Worm (Caenorhabditis elegans) whole organism, late embryonic: ENCODE results near the gene ZC239.14.

Source experiments
- ceh-30 ChIP-seq: fragments of 150-350 bp; optimal IDR thresholded peaks from 2 replicates; lab custom pipeline; 2014; ENCODE audit warnings: missing biosample characterization, missing genetic modification characterization
- nhr-11 ChIP-seq: fragments of 150-350 bp; optimal IDR thresholded peaks from 2 replicates; lab custom pipeline; 2014; ENCODE audit warnings: missing biosample characterization, missing genetic modification characterization
- pqm-1 ChIP-seq: sonication (generic microtip); optimal IDR thresholded peaks from 2 replicates; lab custom pipeline; 2016; ENCODE audit warnings: missing genetic modification characterization, missing compliant biosample characterization

- TF ChIP-seq nhr-11 (tag; lab: Kevin White, UChicago), result no peak
- no peak for TF ChIP-seq ceh-30 (tag; lab: Kevin White, UChicago)
- no peak for TF ChIP-seq pqm-1
These were observed 36.0 kb downstream of the ZC239.14 start for ce11 chrII:3185848-3186247.
